Worm (Caenorhabditis elegans) whole organism, L4/young adult: ENCODE data around the gene C54D10.13.

Source experiments
- W03F9.2 ChIP-seq: fragments of 150-350 bp; optimal IDR thresholded peaks from 2 replicates; lab custom pipeline; 2014; ENCODE audit warnings: missing biosample characterization, missing genetic modification characterization
- dao-5 ChIP-seq: sonication (generic microtip); optimal IDR thresholded peaks from 2 replicates; lab custom pipeline; 2016; ENCODE audit warnings: missing genotype, missing genetic modification characterization, moderate library complexity, missing compliant biosample characterization
- him-1 ChIP-seq: sonication (generic microtip); optimal IDR thresholded peaks from 2 replicates; lab custom pipeline; 2016; ENCODE audit warnings: missing genotype, missing genetic modification reagents, missing genetic modification characterization, missing compliant biosample characterization

DNA sequence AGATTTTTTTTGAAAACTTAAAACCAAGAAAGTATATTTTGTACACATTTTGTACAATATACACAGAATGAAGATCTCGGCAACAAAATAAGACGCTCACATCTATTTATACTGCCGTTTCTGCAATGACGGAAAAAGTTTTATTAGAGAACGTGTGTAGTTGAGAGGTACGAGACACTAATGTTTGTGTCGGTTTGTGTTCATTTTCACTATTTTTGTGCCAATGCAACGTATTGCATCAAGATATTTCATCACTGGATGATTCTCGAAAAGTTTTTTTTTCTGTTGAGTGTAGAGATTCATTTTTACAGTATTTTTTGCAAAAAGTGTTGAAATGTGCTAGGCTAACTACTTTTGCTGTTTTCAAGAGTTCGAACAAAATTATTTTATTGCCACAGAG, 23.1 kb downstream of the C54D10.13 start:
- TF ChIP-seq him-1 (tag; lab: Kevin White, UChicago) (no peak), W03F9.2 (tag; lab: Kevin White, UChicago) (no peak), dao-5 (no peak)
